Fruit fly (Drosophila melanogaster) whole organism, embryonic: ENCODE results near the gene Acp29AB.

Source experiments
- Antp ChIP-seq: fragments of 200-800 bp; sonication (Bioruptor generic); optimal IDR thresholded peaks from 3 replicates; lab custom pipeline; 2016; ENCODE audit warnings: missing biosample characterization, missing genetic modification characterization
- BEAF-32 ChIP-seq: fragments of 200-800 bp; sonication (Bioruptor generic); optimal IDR thresholded peaks from 3 replicates; lab custom pipeline; 2017; ENCODE audit warnings: missing biosample characterization, missing genetic modification characterization, mild to moderate bottlenecking, moderate library complexity, missing genetic modification reagents
- CG12104 ChIP-seq: fragments of 200-800 bp; sonication (Bioruptor generic); optimal IDR thresholded peaks from 3 replicates; lab custom pipeline; 2016; ENCODE audit warnings: missing biosample characterization, missing genetic modification characterization
- CG13296 ChIP-seq: fragments of 200-800 bp; sonication (Bioruptor generic); optimal IDR thresholded peaks from 3 replicates; lab custom pipeline; 2018; ENCODE audit warnings: missing biosample characterization, mild to moderate bottlenecking, missing genetic modification characterization
- CG13894 ChIP-seq: fragments of 200-800 bp; sonication (Bioruptor generic); optimal IDR thresholded peaks from 3 replicates; lab custom pipeline; 2018; ENCODE audit warnings: missing biosample characterization, mild to moderate bottlenecking, missing genetic modification characterization, moderate library complexity
- CG14667 ChIP-seq: fragments of 200-800 bp; sonication (Bioruptor generic); IDR thresholded peaks from 2 replicates; pipeline ENCODE4 v1.3.6; 2022; ENCODE audit warnings: missing biosample characterization, missing genetic modification characterization
- CG15073 ChIP-seq: fragments of 200-800 bp; sonication (Bioruptor generic); optimal IDR thresholded peaks from 2 replicates; lab custom pipeline; 2016; ENCODE audit warnings: missing biosample characterization, missing genetic modification characterization
- CG16779 ChIP-seq: fragments of 200-800 bp; sonication (Bioruptor generic); IDR thresholded peaks from 2 replicates; pipeline ENCODE4 v1.3.6; 2022; ENCODE audit warnings: missing biosample characterization, missing genetic modification characterization
- CG17328 ChIP-seq: fragments of 200-800 bp; sonication (Bioruptor generic); IDR thresholded peaks from 2 replicates; pipeline ENCODE4 v1.3.6; 2022; ENCODE audit warnings: missing biosample characterization, missing genetic modification characterization
- CG17912 ChIP-seq: fragments of 200-800 bp; sonication (Bioruptor generic); optimal IDR thresholded peaks from 2 replicates; lab custom pipeline; 2018; ENCODE audit warnings: missing biosample characterization, mild to moderate bottlenecking, missing genetic modification characterization
- CG1792 ChIP-seq: fragments of 200-800 bp; sonication (Bioruptor generic); optimal IDR thresholded peaks from 2 replicates; lab custom pipeline; 2016; ENCODE audit warnings: missing biosample characterization, missing genetic modification characterization
- CG18011 ChIP-seq: fragments of 200-800 bp; sonication (Bioruptor generic); optimal IDR thresholded peaks from 2 replicates; lab custom pipeline; 2017; ENCODE audit warnings: missing biosample characterization, missing genetic modification characterization, mild to moderate bottlenecking, moderate library complexity, missing genotype
- CG30431 ChIP-seq: fragments of 200-800 bp; sonication (Bioruptor generic); optimal IDR thresholded peaks from 2 replicates; lab custom pipeline; 2017; ENCODE audit warnings: missing biosample characterization, missing genetic modification characterization
- CG32767 ChIP-seq: fragments of 200-800 bp; sonication (Bioruptor generic); IDR thresholded peaks from 2 replicates; pipeline ENCODE4 v1.3.6; 2022; ENCODE audit warnings: missing biosample characterization, missing genetic modification characterization
- CG3281 ChIP-seq: fragments of 200-800 bp; sonication (Bioruptor generic); optimal IDR thresholded peaks from 3 replicates; lab custom pipeline; 2017; ENCODE audit warnings: missing biosample characterization, mild to moderate bottlenecking, missing genetic modification characterization
- CG4404 ChIP-seq: fragments of 200-800 bp; sonication (Bioruptor generic); IDR thresholded peaks from 2 replicates; pipeline ENCODE4 v1.3.6; 2022; ENCODE audit warnings: missing biosample characterization, missing genetic modification characterization
- CG5180 ChIP-seq: fragments of 200-800 bp; sonication (Bioruptor generic); optimal IDR thresholded peaks from 3 replicates; lab custom pipeline; 2017; ENCODE audit warnings: missing biosample characterization, missing genetic modification characterization, mild to moderate bottlenecking, moderate library complexity, missing genetic modification reagents
- CG5953 ChIP-seq: fragments of 200-800 bp; sonication (Bioruptor generic); IDR thresholded peaks from 2 replicates; pipeline ENCODE4 v1.3.6; 2022; ENCODE audit warnings: missing biosample characterization, missing genetic modification characterization
- CG6272 ChIP-seq: fragments of 200-800 bp; sonication (Bioruptor generic); IDR thresholded peaks from 2 replicates; pipeline ENCODE4 v1.3.6; 2022; ENCODE audit warnings: missing biosample characterization, missing genetic modification characterization
- CG6654 ChIP-seq: fragments of 200-800 bp; sonication (Bioruptor generic); optimal IDR thresholded peaks from 2 replicates; lab custom pipeline; 2017; ENCODE audit warnings: missing biosample characterization, mild to moderate bottlenecking, missing genetic modification characterization
- CG6765 ChIP-seq: fragments of 200-800 bp; sonication (Bioruptor generic); optimal IDR thresholded peaks from 3 replicates; lab custom pipeline; 2017; ENCODE audit warnings: missing biosample characterization, mild to moderate bottlenecking, missing genetic modification characterization
- CG8290 ChIP-seq, 3 experiments: fragments of 200-800 bp; sonication (Bioruptor generic); optimal IDR thresholded peaks; 2 replicates each; lab custom pipeline; 2016 to 2019; ENCODE audit warnings: missing biosample characterization in 3 of 3, missing genetic modification characterization in 3 of 3, mild to moderate bottlenecking in 2 of 3, moderate library complexity in 1 of 3
- Fer1 ChIP-seq: fragments of 200-800 bp; sonication (Bioruptor generic); optimal IDR thresholded peaks from 2 replicates; lab custom pipeline; 2017; ENCODE audit warnings: missing biosample characterization, mild to moderate bottlenecking, missing genetic modification characterization
- HLHmδ ChIP-seq: fragments of 200-800 bp; sonication (Bioruptor generic); optimal IDR thresholded peaks from 2 replicates; lab custom pipeline; 2018; ENCODE audit warnings: missing biosample characterization, mild to moderate bottlenecking, missing genetic modification characterization, moderate library complexity
- Hr3 ChIP-seq: fragments of 200-800 bp; sonication (Bioruptor generic); optimal IDR thresholded peaks from 3 replicates; lab custom pipeline; 2016; ENCODE audit warnings: missing biosample characterization, missing genetic modification characterization
- Hr39 ChIP-seq: fragments of >200 bp; optimal IDR thresholded peaks from 2 replicates; lab custom pipeline; 2017
- Hr78 ChIP-seq, 2 experiments: fragments of 200-800 bp in 1 of 2; fragments of >200 bp in 1 of 2; sonication (Bioruptor generic) in 1 of 2; optimal IDR thresholded peaks; 2 replicates each; lab custom pipeline; 2017 to 2019; ENCODE audit warnings: missing biosample characterization in 2 of 2, missing genetic modification characterization in 2 of 2, mild to moderate bottlenecking in 1 of 2, moderate library complexity in 1 of 2
- Tbp ChIP-seq: fragments of >200 bp; optimal IDR thresholded peaks from 2 replicates; lab custom pipeline; 2018; ENCODE audit warnings: missing biosample characterization, missing genetic modification characterization
- al ChIP-seq: fragments of 200-800 bp; sonication (Bioruptor generic); IDR thresholded peaks from 2 replicates; pipeline ENCODE4 v1.3.6; 2022; ENCODE audit warnings: missing biosample characterization, missing genetic modification characterization
- bbx ChIP-seq: fragments of 200-800 bp; sonication (Bioruptor generic); IDR thresholded peaks from 2 replicates; pipeline ENCODE4 v1.3.6; 2022; ENCODE audit warnings: missing biosample characterization, missing genetic modification characterization; ENCODE audit not compliant: partially characterized antibody
- cad ChIP-seq: fragments of >200 bp; optimal IDR thresholded peaks from 2 replicates; lab custom pipeline; 2017; ENCODE audit warnings: missing biosample characterization, missing genetic modification characterization
- chif ChIP-seq, 2 experiments: fragments of 200-800 bp; sonication (Bioruptor generic); optimal IDR thresholded peaks; 3 replicates each; lab custom pipeline; 2016; ENCODE audit warnings: missing biosample characterization in 2 of 2, missing genetic modification characterization in 2 of 2
- chn ChIP-seq: fragments of 200-800 bp; sonication (Bioruptor generic); optimal IDR thresholded peaks from 2 replicates; lab custom pipeline; 2016; ENCODE audit warnings: missing biosample characterization, missing genetic modification characterization
- crc ChIP-seq: fragments of 200-800 bp; sonication (Bioruptor generic); optimal IDR thresholded peaks from 2 replicates; lab custom pipeline; 2016; ENCODE audit warnings: missing biosample characterization, missing genetic modification characterization
- dan ChIP-seq: fragments of 200-800 bp; sonication (Bioruptor generic); IDR thresholded peaks from 2 replicates; pipeline ENCODE4 v1.3.6; 2022; ENCODE audit warnings: missing biosample characterization, missing genetic modification characterization
- dimm ChIP-seq: fragments of 200-800 bp; sonication (Bioruptor generic); IDR thresholded peaks from 2 replicates; pipeline ENCODE4 v1.3.6; 2022; ENCODE audit warnings: missing biosample characterization, missing genetic modification characterization
- disco-r ChIP-seq: fragments of 200-800 bp; sonication (Bioruptor generic); optimal IDR thresholded peaks from 2 replicates; lab custom pipeline; 2016; ENCODE audit warnings: missing biosample characterization, missing genetic modification characterization
- dm ChIP-seq: fragments of 200-800 bp; sonication (Bioruptor generic); optimal IDR thresholded peaks from 3 replicates; lab custom pipeline; 2016; ENCODE audit warnings: missing biosample characterization, missing genetic modification characterization
- gcm ChIP-seq: fragments of 200-800 bp; sonication (Bioruptor generic); optimal IDR thresholded peaks from 2 replicates; lab custom pipeline; 2019; ENCODE audit warnings: missing biosample characterization, mild to moderate bottlenecking, missing genetic modification characterization, moderate library complexity
- grn ChIP-seq: fragments of 200-800 bp; sonication (Bioruptor generic); optimal IDR thresholded peaks from 3 replicates; lab custom pipeline; 2017; ENCODE audit warnings: missing biosample characterization, missing genetic modification characterization
- jing ChIP-seq: fragments of 200-800 bp; sonication (Bioruptor generic); optimal IDR thresholded peaks from 2 replicates; lab custom pipeline; 2018; ENCODE audit warnings: missing biosample characterization, mild to moderate bottlenecking, missing genetic modification characterization
- nerfin-1 ChIP-seq: fragments of 200-800 bp; sonication (Bioruptor generic); optimal IDR thresholded peaks from 3 replicates; lab custom pipeline; 2019; ENCODE audit warnings: missing biosample characterization, mild to moderate bottlenecking, missing genetic modification characterization, moderate library complexity
- pan ChIP-seq, 4 experiments: fragments of >200 bp in 3 of 4; fragments of 200-800 bp in 1 of 4; sonication (Bioruptor generic) in 1 of 4; optimal IDR thresholded peaks in 3 of 4; IDR thresholded peaks in 1 of 4; 2 replicates each; pipeline versions ENCODE4 v1.3.6 to Lab custom; 2017 to 2022; ENCODE audit warnings: missing biosample characterization in 2 of 4, missing genetic modification characterization in 2 of 4, mixed read lengths in 1 of 4
- pum ChIP-seq: fragments of 200-800 bp; sonication (Bioruptor generic); optimal IDR thresholded peaks from 2 replicates; lab custom pipeline; 2016; ENCODE audit warnings: missing biosample characterization, missing genetic modification characterization
- run ChIP-seq: fragments of 200-800 bp; sonication (Bioruptor generic); optimal IDR thresholded peaks from 3 replicates; lab custom pipeline; 2018; ENCODE audit warnings: missing biosample characterization, mild to moderate bottlenecking, missing genetic modification characterization
- tna ChIP-seq: fragments of 200-800 bp; sonication (Bioruptor generic); IDR thresholded peaks from 2 replicates; pipeline ENCODE4 v1.3.6; 2022; ENCODE audit warnings: missing biosample characterization, missing genetic modification characterization; ENCODE audit not compliant: partially characterized antibody
- zen ChIP-seq: fragments of 200-800 bp; sonication (Bioruptor generic); optimal IDR thresholded peaks from 3 replicates; lab custom pipeline; 2018; ENCODE audit warnings: missing biosample characterization, mild to moderate bottlenecking, missing genetic modification characterization, moderate library complexity
- zfh2 ChIP-seq: fragments of 200-800 bp; sonication (Bioruptor generic); optimal IDR thresholded peaks from 2 replicates; lab custom pipeline; 2016; ENCODE audit warnings: missing biosample characterization, missing genetic modification characterization

Gene Acp29AB

dm6 chr2L:8414887-8415883 lies 22.2 kb upstream of the Acp29AB start, which contains the start of the genes CG13398 and Akap200 (continued):
- TF ChIP-seq gcm (no peak), chif (GFP tag; optimal IDR thresholded peaks at IDR 0.05; lab: Kevin White, UChicago) (no peak), CG3281 (GFP tag; lab: Kevin White, UChicago) (no peak), pum (GFP tag; lab: Kevin White, UChicago) (no peak), CG5953 (GFP tag; lab: Robert Waterston, UW) (0 out of 2 replicates have a peak, but pooled peaks have one; percentile 29), dm (no peak), dan (no peak), BEAF-32 (GFP tag; lab: Kevin White, UChicago) (peak; percentile 16), Hr39 (no peak), CG6654 (GFP tag; lab: Kevin White, UChicago) (no peak), Antp (GFP tag; lab: Kevin White, UChicago) (no peak), HLHmδ (GFP tag; lab: Kevin White, UChicago) (peak; percentile 67), CG18011 (GFP tag; lab: Kevin White, UChicago) (no peak), Hr3 (GFP tag; lab: Kevin White, UChicago) (peak; percentile 30), Tbp (GFP tag; lab: Kevin White, UChicago) (peak; percentile 79), CG15073 (GFP tag; lab: Kevin White, UChicago) (no peak), disco-r (GFP tag; lab: Kevin White, UChicago) (no peak), CG14667 (GFP tag; lab: Robert Waterston, UW) (0 out of 2 replicates have a peak, but pooled peaks have one; percentile 11), tna (GFP tag; lab: Robert Waterston, UW) (no peak), jing (no peak), CG17328 (no peak), CG4404 (no peak), CG1792 (GFP tag; lab: Kevin White, UChicago) (no peak), bbx (GFP tag; lab: Robert Waterston, UW) (no peak; the same call in 1 of the 2 replicates), nerfin-1 (no peak), cad (GFP tag; lab: Kevin White, UChicago) (no peak), Hr78 (GFP tag; optimal IDR thresholded peaks at IDR 0.05; lab: Kevin White, UChicago) (no peak), dimm (GFP tag; lab: Robert Waterston, UW) (no peak), CG8290 (GFP tag; optimal IDR thresholded peaks at IDR 0.05; lab: Kevin White, UChicago) (no peak), CG8290 (tag; optimal IDR thresholded peaks at IDR 0.05; lab: Kevin White, UChicago) (no peak), grn (GFP tag; lab: Kevin White, UChicago) (peak; percentile 24), CG30431 (GFP tag; lab: Kevin White, UChicago) (no peak), CG6765 (no peak), crc (GFP tag; lab: Kevin White, UChicago) (no peak), CG17912 (GFP tag; lab: Kevin White, UChicago) (peak; percentile 24), Fer1 (GFP tag; lab: Kevin White, UChicago) (no peak), pan (optimal IDR thresholded peaks at IDR 0.05; lab: Kevin White, UChicago) (no peak), pan (GFP tag; optimal IDR thresholded peaks at IDR 0.05 in 1 of 2, IDR thresholded peaks at IDR 0.05 in 1 of 2) (peak in 1 of 2 experiments; percentile 16), CG16779 (GFP tag; lab: Robert Waterston, UW) (no peak), CG12104 (peak; percentile 14), zen (peak; percentile 19), CG13894 (tag; lab: Kevin White, UChicago) (no peak), CG13296 (GFP tag; lab: Kevin White, UChicago) (no peak), al (GFP tag; lab: Robert Waterston, UW) (no peak), CG6272 (no peak), run (no peak), chn (GFP tag; lab: Kevin White, UChicago) (peak; percentile 50), CG32767 (no peak; the same call in 1 of the 2 replicates), CG5180 (GFP tag; lab: Kevin White, UChicago) (no peak), zfh2 (GFP tag; lab: Kevin White, UChicago) (no peak)
